Worm (Caenorhabditis elegans): Measurements from ENCODE around the gene C32C4.16.

The C32C4.16 gene

DNA sequence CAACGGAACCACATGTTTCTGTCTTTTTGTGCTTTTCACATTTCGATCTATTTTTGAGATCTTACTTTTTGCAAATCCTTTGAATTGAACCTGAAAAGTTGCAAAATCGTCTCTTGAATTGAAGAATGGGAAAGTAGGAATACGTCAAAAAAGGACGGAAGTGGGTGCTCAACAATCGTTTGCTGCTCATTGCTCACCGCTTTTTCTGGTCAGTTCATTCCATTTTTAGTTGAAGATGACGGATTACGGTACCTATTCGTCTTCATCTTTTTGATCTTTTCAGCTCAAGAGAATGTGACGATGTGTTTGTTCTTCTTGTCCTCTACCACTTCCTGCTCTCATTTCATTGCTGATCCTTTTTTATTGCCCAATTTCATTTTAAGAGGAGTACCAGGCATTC lies 47.8 kb downstream of the C32C4.16 start, which contains the start of gene C05A2.4:
Gene C05A2.4 (plus strand): TSS at position 301 of the 400 bp plus-strand sequence.
- TF ChIP-seq efl-1 (optimal IDR thresholded peaks at IDR 0.05) (no peak), efl-1 (GFP tag; optimal IDR thresholded peaks at IDR 0.05 in 1 of 2) (no peak), nhr-11 (tag; optimal IDR thresholded peaks at IDR 0.05) (no peak), nhr-77 (tag; optimal IDR thresholded peaks at IDR 0.05) (no peak), lin-39 (tag; optimal IDR thresholded peaks at IDR 0.05) (no peak), lin-15B (tag; optimal IDR thresholded peaks at IDR 0.05) (no peak), ceh-88 (GFP tag; IDR thresholded peaks at IDR 0.05) (no peak), pag-3 (tag; optimal IDR thresholded peaks at IDR 0.05; ENCODE audit: borderline replicate concordance, insufficient read depth) (no peak), sptf-1 (tag; optimal IDR thresholded peaks at IDR 0.05) (no peak), mdl-1 (tag; optimal IDR thresholded peaks at IDR 0.05) (no peak), ceh-90 (tag; optimal IDR thresholded peaks at IDR 0.05) (no peak), irx-1 (tag; optimal IDR thresholded peaks at IDR 0.05) (no peak), alr-1 (tag; optimal IDR thresholded peaks at IDR 0.05; ENCODE audit: borderline replicate concordance) (no peak), swsn-7 (tag; optimal IDR thresholded peaks at IDR 0.05) (no peak), dsc-1 (tag; optimal IDR thresholded peaks at IDR 0.05) (no peak), rnt-1 (tag; optimal IDR thresholded peaks at IDR 0.05) (no peak), mab-9 (GFP tag; IDR thresholded peaks at IDR 0.05) (no peak), aly-2 (tag; optimal IDR thresholded peaks at IDR 0.05) (no peak), unc-30 (tag; optimal IDR thresholded peaks at IDR 0.05) (no peak), nhr-28 (tag; optimal IDR thresholded peaks at IDR 0.05) (no peak)

Data from whole organism, L1 larva.